Fruit fly (Drosophila melanogaster): Measurements from ENCODE around the gene CG7900.

DNA sequence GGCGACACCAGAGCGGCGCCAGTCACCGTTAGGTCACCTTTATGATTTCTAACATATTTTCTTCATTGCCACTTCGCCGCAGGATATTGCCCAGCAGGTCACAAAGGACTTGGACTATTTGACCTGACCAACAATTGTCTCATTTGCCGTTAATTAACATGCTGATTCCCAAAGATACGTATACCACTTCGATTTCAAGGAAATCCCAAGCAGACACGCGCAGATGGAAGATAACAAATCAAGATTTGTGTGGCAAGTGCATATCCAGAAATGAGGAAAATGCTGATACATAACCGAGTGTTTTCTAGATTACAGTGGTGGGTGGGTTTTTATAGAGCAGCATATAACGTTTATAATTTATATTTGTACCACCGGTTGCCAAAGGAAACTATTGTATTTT, 57.2 kb downstream of the CG7900 start:
- no peak for TF ChIP-seq EcR (GFP tag; optimal IDR thresholded peaks at IDR 0.05)
- no peak for TF ChIP-seq psq (optimal IDR thresholded peaks at IDR 0.05)
- no peak for TF ChIP-seq CG8478 (optimal IDR thresholded peaks at IDR 0.05)
- TF ChIP-seq usp (GFP tag; optimal IDR thresholded peaks at IDR 0.05) = no peak
- TF ChIP-seq Dll (optimal IDR thresholded peaks at IDR 0.05) = no peak

Measured in whole organism.